Comparison of ENCODE assay signal across 4 fruit fly cellular contexts in the genomic region with DNA sequence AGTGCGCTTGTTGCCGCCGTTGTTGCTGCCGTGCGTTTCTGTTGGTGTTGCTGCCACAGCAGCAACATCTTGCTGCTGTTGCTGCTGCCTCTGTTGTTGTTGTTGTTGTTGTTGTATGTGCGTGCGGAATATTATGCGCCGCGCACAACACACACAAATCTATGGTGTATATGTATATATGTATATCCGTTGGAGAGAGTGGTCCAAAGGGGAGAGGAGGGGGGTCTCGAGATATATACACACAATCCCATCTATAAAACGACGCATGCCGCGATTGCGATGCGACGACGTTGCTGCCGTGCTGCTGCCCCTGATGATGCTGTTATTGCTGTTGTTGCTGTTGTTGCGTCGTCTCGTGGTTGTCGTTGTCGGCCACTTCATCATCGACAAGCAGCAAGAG.
TF ChIP-seq lines count a peak whose summit lies in the region.

No protein-coding gene starts in this region.

- TF ChIP-seq CTCF in whole organism, embryonic (GFP tag; optimal IDR thresholded peaks at IDR 0.05; lab: Kevin White, UChicago): no peak

TF ChIP-seq in whole organism, 6 proteins besides CTCF, POLR2A, EP300 and RAD21:
- no peak for TF ChIP-seq CG8478 (optimal IDR thresholded peaks at IDR 0.05; lab: Kevin White, UChicago)
- TF ChIP-seq Dll (optimal IDR thresholded peaks at IDR 0.05; lab: Kevin White, UChicago): peak; percentile 1
- TF ChIP-seq psq (optimal IDR thresholded peaks at IDR 0.05; lab: Kevin White, UChicago): no peak
- no peak for TF ChIP-seq pan (optimal IDR thresholded peaks at IDR 0.05; lab: Kevin White, UChicago)

TF ChIP-seq in whole organism, embryonic, 481 proteins besides CTCF, POLR2A, EP300 and RAD21:
- TF ChIP-seq peb (GFP tag; IDR thresholded peaks at IDR 0.05; lab: Robert Waterston, UW) (no peak), CG31224 (GFP tag; IDR thresholded peaks at IDR 0.05; lab: Robert Waterston, UW) (no peak), ato (GFP tag; IDR thresholded peaks at IDR 0.05; lab: Robert Waterston, UW; ENCODE audit: partially characterized antibody) (no peak), ara (GFP tag; IDR thresholded peaks at IDR 0.05; lab: Robert Waterston, UW) (no peak), sens (GFP tag; lab: Kevin White, UChicago) (peak; percentile 2), C15 (GFP tag; IDR thresholded peaks at IDR 0.05; lab: Robert Waterston, UW) (no peak), tgo (GFP tag; IDR thresholded peaks at IDR 0.05; lab: Robert Waterston, UW) (no peak), crol (GFP tag; IDR thresholded peaks at IDR 0.05; lab: Robert Waterston, UW) (peak; percentile 73; the same call in 1 of the 2 replicates), CG11504 (tag; optimal IDR thresholded peaks at IDR 0.05; lab: Kevin White, UChicago) (peak; percentile 84), CG5180 (GFP tag; optimal IDR thresholded peaks at IDR 0.05; lab: Kevin White, UChicago) (peak; percentile 84), Adf1 (GFP tag; IDR thresholded peaks at IDR 0.05; lab: Robert Waterston, UW) (peak; percentile 64; the same call in 1 of the 2 replicates), Hr39 (optimal IDR thresholded peaks at IDR 0.05; lab: Kevin White, UChicago) (no peak), cg (GFP tag; optimal IDR thresholded peaks at IDR 0.05; lab: Kevin White, UChicago) (peak; percentile 71), chinmo (GFP tag; IDR thresholded peaks at IDR 0.05; lab: Robert Waterston, UW; ENCODE audit: partially characterized antibody) (0 out of 4 replicates have a peak, but pooled peaks have one; percentile 45), abd-A (tag; optimal IDR thresholded peaks at IDR 0.05; lab: Kevin White, UChicago) (peak; percentile 49), CG15011 (GFP tag; optimal IDR thresholded peaks at IDR 0.05; lab: Kevin White, UChicago) (no peak), CG32767 (GFP tag; IDR thresholded peaks at IDR 0.05; lab: Robert Waterston, UW) (peak; percentile 55; the same call in 1 of the 2 replicates), CG4360 (GFP tag; IDR thresholded peaks at IDR 0.05; lab: Robert Waterston, UW) (peak; percentile 84), Deaf1 (tag; optimal IDR thresholded peaks at IDR 0.05; lab: Kevin White, UChicago) (peak; percentile 69), tin (GFP tag; optimal IDR thresholded peaks at IDR 0.05; lab: Kevin White, UChicago) (no peak)

TF ChIP-seq in whole organism, prepupa, 60 proteins besides CTCF, POLR2A, EP300 and RAD21:
- peak; percentile 25 for TF ChIP-seq CG3919 (GFP tag; optimal IDR thresholded peaks at IDR 0.05; lab: Kevin White, UChicago)
- no peak for TF ChIP-seq Gug (GFP tag; IDR thresholded peaks at IDR 0.05; lab: Robert Waterston, UW)
- no peak for TF ChIP-seq Eip93F (GFP tag; optimal IDR thresholded peaks at IDR 0.05; lab: Kevin White, UChicago)
- peak; percentile 64 for TF ChIP-seq Eip78C (GFP tag; lab: Kevin White, UChicago)
- TF ChIP-seq salr (GFP tag; optimal IDR thresholded peaks at IDR 0.05; lab: Kevin White, UChicago): no peak
- peak in 1 of 2 experiments; percentile 62 for TF ChIP-seq ss (GFP tag; optimal IDR thresholded peaks at IDR 0.05; lab: Kevin White, UChicago)
- TF ChIP-seq Ets21C (GFP tag; optimal IDR thresholded peaks at IDR 0.05; lab: Kevin White, UChicago): no peak
- TF ChIP-seq Lpt (GFP tag; optimal IDR thresholded peaks at IDR 0.05; lab: Kevin White, UChicago): peak; percentile 25
- TF ChIP-seq esn (GFP tag; optimal IDR thresholded peaks at IDR 0.05; lab: Kevin White, UChicago): no peak
- peak; percentile 26 for TF ChIP-seq dsx (GFP tag; optimal IDR thresholded peaks at IDR 0.05; lab: Kevin White, UChicago; ENCODE audit: poor library complexity, severe bottlenecking)
- no peak for TF ChIP-seq CG4318 (GFP tag; optimal IDR thresholded peaks at IDR 0.05; lab: Kevin White, UChicago)
- TF ChIP-seq Sox15 (GFP tag; optimal IDR thresholded peaks at IDR 0.05; lab: Kevin White, UChicago): no peak

TF ChIP-seq in whole organism, pupa, 21 proteins besides CTCF, POLR2A, EP300 and RAD21:
- peak; percentile 74 for TF ChIP-seq CG13204 (GFP tag; optimal IDR thresholded peaks at IDR 0.05; lab: Kevin White, UChicago)
- 0 out of 3 replicates have a peak, but pooled peaks have one; percentile 6 for TF ChIP-seq CG4496 (GFP tag; IDR thresholded peaks at IDR 0.05; lab: Robert Waterston, UW)
- TF ChIP-seq CG14655 (GFP tag; optimal IDR thresholded peaks at IDR 0.05; lab: Kevin White, UChicago): no peak
- peak; percentile 42 for TF ChIP-seq EcR (GFP tag; optimal IDR thresholded peaks at IDR 0.05; lab: Kevin White, UChicago)
- peak; percentile 41; the same call in 1 of the 2 replicates for TF ChIP-seq CG32121 (GFP tag; IDR thresholded peaks at IDR 0.05; lab: Robert Waterston, UW)
